Worm (Caenorhabditis elegans): ENCODE data around the gene tbx-37.

Gene tbx-37

ce11 chrIII:11195553-11195952 is 31.4 kb downstream of the tbx-37 start:
- TF ChIP-seq ama-1 (optimal IDR thresholded peaks at IDR 0.05) (no peak), dve-1 (tag; optimal IDR thresholded peaks at IDR 0.05; ENCODE audit: insufficient read depth) (peak; percentile 28), R02D3.7 (tag; optimal IDR thresholded peaks at IDR 0.05) (no peak), tag-97 (GFP tag; IDR thresholded peaks at IDR 0.05) (no peak), nhr-102 (tag; optimal IDR thresholded peaks at IDR 0.05) (no peak), arid-1 (GFP tag; conservative IDR thresholded peaks at IDR 0.05) (no peak), lin-39 (tag; optimal IDR thresholded peaks at IDR 0.05) (no peak), mdl-1 (tag; optimal IDR thresholded peaks at IDR 0.05) (no peak), pqm-1 (tag; optimal IDR thresholded peaks at IDR 0.05) (peak; percentile 79), lin-1 (GFP tag; IDR thresholded peaks at IDR 0.05) (0 out of 2 replicates have a peak, but pooled peaks have one; percentile 10), rbr-2 (tag; optimal IDR thresholded peaks at IDR 0.05) (no peak), Y105C5A.15 (GFP tag; IDR thresholded peaks at IDR 0.05) (no peak), dmd-6 (GFP tag; IDR thresholded peaks at IDR 0.05) (peak; percentile 48), daf-16 (GFP tag; optimal IDR thresholded peaks at IDR 0.05) (no peak), daf-16 (tag; optimal IDR thresholded peaks at IDR 0.05) (peak; percentile 65), cey-2 (tag; optimal IDR thresholded peaks at IDR 0.05; ENCODE audit: borderline replicate concordance, insufficient read depth) (no peak), duxl-1 (tag; optimal IDR thresholded peaks at IDR 0.05; ENCODE audit: poor library complexity) (no peak), jun-1 (tag; optimal IDR thresholded peaks at IDR 0.05) (no peak), F37D6.2 (tag; optimal IDR thresholded peaks at IDR 0.05) (no peak), mdt-29 (GFP tag; IDR thresholded peaks at IDR 0.05) (no peak), fos-1 (tag; optimal IDR thresholded peaks at IDR 0.05) (no peak), skn-1 (tag; optimal IDR thresholded peaks at IDR 0.05) (no peak), snpc-1.2 (GFP tag; IDR thresholded peaks at IDR 0.05) (no peak), madf-9 (GFP tag; conservative IDR thresholded peaks at IDR 0.05) (no peak), dmd-8 (GFP tag; IDR thresholded peaks at IDR 0.05) (no peak), ztf-11 (tag; optimal IDR thresholded peaks at IDR 0.05) (no peak), hlh-11 (tag; optimal IDR thresholded peaks at IDR 0.05) (peak; percentile 59), ctbp-1 (GFP tag; IDR thresholded peaks at IDR 0.05) (0 out of 2 replicates have a peak, but pooled peaks have one; percentile 20), nhr-111 (GFP tag; optimal IDR thresholded peaks at IDR 0.05) (no peak), ces-1 (GFP tag; optimal IDR thresholded peaks at IDR 0.05) (no peak), pha-4 (GFP tag; IDR thresholded peaks at IDR 0.05) (no peak), pha-4 (tag; optimal IDR thresholded peaks at IDR 0.05) (no peak), zag-1 (tag; optimal IDR thresholded peaks at IDR 0.05) (no peak), unc-39 (tag; optimal IDR thresholded peaks at IDR 0.05) (no peak), aly-2 (tag; optimal IDR thresholded peaks at IDR 0.05) (no peak), nhr-28 (tag; optimal IDR thresholded peaks at IDR 0.05) (peak; percentile 34), tra-1 (GFP tag; IDR thresholded peaks at IDR 0.05) (peak; percentile 76), ceh-82 (tag; optimal IDR thresholded peaks at IDR 0.05) (no peak)

- TF ChIP-seq aha-1 (tag) (peak; percentile 83), nhr-41 (GFP tag; IDR thresholded peaks at IDR 0.05) (no peak)
Measured at ce11 chrIII:11195140-11195539, 31.8 kb downstream of the tbx-37 start, which contains the start of gene tra-1. Gene tra-1 (minus strand): TSS chrIII:11195201.

ce11 chrIII:11194123-11194522 is 32.8 kb downstream of the tbx-37 start:
- TF ChIP-seq lin-29 (GFP tag; IDR thresholded peaks at IDR 0.05) = no peak
- peak; percentile 19 for TF ChIP-seq aha-1 (tag)
- TF ChIP-seq F44E2.7 (GFP tag; IDR thresholded peaks at IDR 0.05) = peak; percentile 6; the same call in 1 of the 2 replicates
